Worm (Caenorhabditis elegans) whole organism, late embryonic: ENCODE measurements around the gene ftt-2.
A peak's percentile ranks its signal among the peaks of the same experiment; 100 is the strongest.

ENCODE experiments used
- F13H6.1 ChIP-seq: sonication (generic microtip); optimal IDR thresholded peaks from 2 replicates; lab custom pipeline; 2016; ENCODE audit warnings: missing genetic modification characterization, missing compliant biosample characterization
- K02D7.2 ChIP-seq: sonication (generic microtip); optimal IDR thresholded peaks from 2 replicates; lab custom pipeline; 2017; ENCODE audit warnings: mild to moderate bottlenecking, missing genetic modification characterization, missing compliant biosample characterization
- ahr-1 ChIP-seq: sonication (generic microtip); optimal IDR thresholded peaks from 2 replicates; lab custom pipeline; 2016; ENCODE audit warnings: missing genetic modification characterization, missing compliant biosample characterization
- ama-1 ChIP-seq: fragments of 150-350 bp; optimal IDR thresholded peaks from 2 replicates; lab custom pipeline; 2014
- ceh-14 ChIP-seq: sonication (generic microtip); optimal IDR thresholded peaks from 2 replicates; lab custom pipeline; 2016; ENCODE audit warnings: missing genotype, missing genetic modification characterization, missing compliant biosample characterization
- ceh-2 ChIP-seq: sonication (generic microtip); optimal IDR thresholded peaks from 2 replicates; lab custom pipeline; 2016; ENCODE audit warnings: missing genotype, missing genetic modification characterization, missing compliant biosample characterization
- ceh-24 ChIP-seq: sonication (generic microtip); optimal IDR thresholded peaks from 2 replicates; lab custom pipeline; 2016; ENCODE audit warnings: mild to moderate bottlenecking, missing genetic modification characterization, missing compliant biosample characterization
- ceh-31 ChIP-seq: sonication (generic microtip); optimal IDR thresholded peaks from 2 replicates; lab custom pipeline; 2016; ENCODE audit warnings: missing genetic modification characterization, missing compliant biosample characterization
- ceh-34 ChIP-seq: sonication (generic microtip); optimal IDR thresholded peaks from 2 replicates; lab custom pipeline; 2016; ENCODE audit warnings: mild to moderate bottlenecking, missing genetic modification characterization, missing compliant biosample characterization
- ceh-6 ChIP-seq: fragments of 200-800 bp; sonication (Bioruptor generic); optimal IDR thresholded peaks from 2 replicates; lab custom pipeline; 2018; ENCODE audit warnings: mild to moderate bottlenecking, missing genetic modification characterization, missing compliant biosample characterization
- elt-2 ChIP-seq: sonication (generic microtip); optimal IDR thresholded peaks from 2 replicates; lab custom pipeline; 2016; ENCODE audit warnings: missing genetic modification reagents, missing genetic modification characterization, missing compliant biosample characterization
- fax-1 ChIP-seq: sonication (generic microtip); optimal IDR thresholded peaks from 2 replicates; lab custom pipeline; 2016; ENCODE audit warnings: missing genotype, missing genetic modification characterization, missing compliant biosample characterization
- fkh-6 ChIP-seq: sonication (generic microtip); optimal IDR thresholded peaks from 2 replicates; lab custom pipeline; 2016; ENCODE audit warnings: missing genetic modification characterization, missing compliant biosample characterization
- hlh-13 ChIP-seq: fragments of 200-800 bp; sonication (Bioruptor generic); optimal IDR thresholded peaks from 2 replicates; lab custom pipeline; 2018; ENCODE audit warnings: mild to moderate bottlenecking, missing genetic modification characterization, missing compliant biosample characterization
- hlh-8 ChIP-seq: sonication (generic microtip); optimal IDR thresholded peaks from 2 replicates; lab custom pipeline; 2016; ENCODE audit warnings: missing genotype, missing genetic modification characterization, missing compliant biosample characterization
- lin-11 ChIP-seq: fragments of 200-800 bp; sonication (Bioruptor generic); optimal IDR thresholded peaks from 2 replicates; lab custom pipeline; 2018; ENCODE audit warnings: mild to moderate bottlenecking, missing genetic modification characterization, missing compliant biosample characterization
- madf-2 ChIP-seq: sonication (generic microtip); optimal IDR thresholded peaks from 2 replicates; lab custom pipeline; 2017; ENCODE audit warnings: missing genetic modification characterization, missing compliant biosample characterization
- mec-3 ChIP-seq: sonication (generic microtip); optimal IDR thresholded peaks from 2 replicates; lab custom pipeline; 2016; ENCODE audit warnings: borderline replicate concordance, missing genetic modification characterization, missing compliant biosample characterization
- nfya-1 ChIP-seq: sonication (generic microtip); optimal IDR thresholded peaks from 2 replicates; lab custom pipeline; 2017; ENCODE audit warnings: missing genetic modification characterization, mild to moderate bottlenecking, missing compliant biosample characterization, antibody characterized with exemption, moderate library complexity
- nhr-11 ChIP-seq: fragments of 150-350 bp; optimal IDR thresholded peaks from 2 replicates; lab custom pipeline; 2014; ENCODE audit warnings: missing biosample characterization, missing genetic modification characterization
- nhr-232 ChIP-seq: sonication (generic microtip); optimal IDR thresholded peaks from 2 replicates; lab custom pipeline; 2016; ENCODE audit warnings: missing genetic modification characterization, missing compliant biosample characterization
- odd-2 ChIP-seq: sonication (generic microtip); optimal IDR thresholded peaks from 2 replicates; lab custom pipeline; 2017; ENCODE audit warnings: antibody characterized with exemption, mild to moderate bottlenecking, missing genetic modification characterization, missing compliant biosample characterization
- pag-3 ChIP-seq: sonication (generic microtip); optimal IDR thresholded peaks from 2 replicates; lab custom pipeline; 2016; ENCODE audit warnings: missing compliant biosample characterization, missing genetic modification characterization, borderline replicate concordance
- pha-2 ChIP-seq: sonication (generic microtip); optimal IDR thresholded peaks from 2 replicates; lab custom pipeline; 2017; ENCODE audit warnings: mild to moderate bottlenecking, missing genetic modification characterization, missing compliant biosample characterization
- pqm-1 ChIP-seq: sonication (generic microtip); optimal IDR thresholded peaks from 2 replicates; lab custom pipeline; 2016; ENCODE audit warnings: missing genetic modification characterization, missing compliant biosample characterization
- pros-1 ChIP-seq: fragments of 150-350 bp; optimal IDR thresholded peaks from 2 replicates; lab custom pipeline; 2014; ENCODE audit warnings: missing biosample characterization, missing genetic modification reagents, missing genetic modification characterization
- ref-2 ChIP-seq: sonication (generic microtip); optimal IDR thresholded peaks from 2 replicates; lab custom pipeline; 2016; ENCODE audit warnings: missing genetic modification characterization, missing compliant biosample characterization
- sox-2 ChIP-seq: fragments of 200-800 bp; sonication (Bioruptor generic); IDR thresholded peaks from 2 replicates; pipeline ENCODE4 v1.3.6; 2022; ENCODE audit warnings: missing genetic modification reagents, missing genetic modification characterization, missing compliant biosample characterization
- sox-4 ChIP-seq: sonication (generic microtip); optimal IDR thresholded peaks from 2 replicates; lab custom pipeline; 2017; ENCODE audit warnings: mild to moderate bottlenecking, missing genetic modification characterization, inconsistent platforms, missing compliant biosample characterization
- unc-42 ChIP-seq: sonication (generic microtip); optimal IDR thresholded peaks from 2 replicates; lab custom pipeline; 2016; ENCODE audit warnings: missing genotype, missing genetic modification characterization, missing compliant biosample characterization
- unc-86 ChIP-seq: sonication (generic microtip); optimal IDR thresholded peaks from 2 replicates; lab custom pipeline; 2016; ENCODE audit warnings: missing genetic modification characterization, missing compliant biosample characterization
- ztf-16 ChIP-seq: sonication (generic microtip); optimal IDR thresholded peaks from 2 replicates; lab custom pipeline; 2017; ENCODE audit warnings: missing genetic modification characterization, missing compliant biosample characterization

The ftt-2 gene

DNA sequence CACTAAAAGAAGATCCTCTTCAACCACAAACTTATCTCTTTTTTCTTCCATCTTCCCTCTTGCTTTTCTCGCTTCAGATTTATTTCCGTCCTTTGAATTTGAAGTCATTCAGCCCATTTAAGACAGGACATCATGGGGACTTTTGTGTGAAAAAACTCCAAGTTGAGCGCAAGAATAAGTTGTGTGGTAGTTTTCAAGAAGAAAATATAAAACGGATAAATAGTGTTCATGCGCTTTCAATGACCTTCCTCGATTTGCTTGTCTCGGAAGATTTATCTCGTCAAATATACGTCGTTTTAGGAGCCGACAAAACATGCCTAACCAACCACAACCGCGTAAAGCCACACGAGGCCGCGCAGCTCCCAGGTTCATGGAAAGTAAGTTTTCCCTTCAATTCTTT lies 26.9 kb upstream of the ftt-2 start, which contains the start of gene sto-6:
Gene sto-6 (plus strand): TSS at position 301 of the 400 bp plus-strand sequence.
- TF ChIP-seq K02D7.2 (no peak), lin-11 (tag; lab: Kevin White, UChicago) (no peak), ceh-2 (no peak)

DNA sequence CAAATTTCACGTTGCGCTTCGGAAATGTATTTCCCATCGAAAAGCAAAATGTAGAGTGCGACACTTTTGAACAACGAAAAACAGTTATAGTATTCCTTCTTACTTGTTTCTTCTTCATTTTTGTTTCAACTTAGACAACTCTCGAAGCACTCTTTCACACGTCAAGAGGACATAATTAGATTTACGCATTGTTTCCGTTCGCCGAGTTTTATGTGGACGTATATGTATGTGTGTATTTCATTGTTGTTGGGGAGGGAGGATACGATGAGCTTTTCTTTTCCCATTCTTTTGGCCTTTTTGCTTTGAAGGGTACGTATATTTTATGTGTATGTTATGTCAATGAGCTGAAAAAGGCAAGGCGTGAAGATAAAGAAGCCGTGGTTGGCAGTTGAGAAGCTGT lies 25.3 kb upstream of the ftt-2 start:
- TF ChIP-seq nhr-11 (tag; lab: Kevin White, UChicago) (no peak), ceh-34 (tag; lab: Kevin White, UChicago) (peak; percentile 54), unc-42 (tag; lab: Kevin White, UChicago) (peak; percentile 79), ceh-6 (GFP tag; lab: Kevin White, UChicago) (no peak), hlh-8 (tag; lab: Kevin White, UChicago) (no peak)

- TF ChIP-seq elt-2 (tag; lab: Kevin White, UChicago) (peak; percentile 53), ref-2 (no peak)
Measured at ce11 chrX:11628580-11628979, 23.4 kb upstream of the ftt-2 start, which contains the start of gene spp-30. spp-30 (minus strand) TSS chrX:11628680.

DNA sequence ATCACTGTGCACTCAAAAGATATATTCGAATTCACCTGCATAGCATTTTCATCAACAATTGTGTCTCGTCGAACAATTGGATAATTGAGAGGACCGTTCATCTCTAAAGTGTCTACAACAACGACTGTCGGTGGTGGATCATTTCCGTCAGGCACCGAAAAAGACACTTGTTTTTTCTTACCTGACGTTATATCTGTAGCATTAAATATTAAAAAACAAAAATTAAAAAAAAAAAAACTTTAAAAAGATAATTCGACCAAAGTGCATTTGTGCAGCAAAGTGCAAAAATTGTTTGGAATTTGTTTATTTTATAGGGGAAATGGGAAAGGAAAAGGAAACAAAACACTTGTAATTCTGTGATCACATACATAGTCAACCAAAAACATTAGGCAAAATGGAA lies 21.8 kb upstream of the ftt-2 start, which contains the start of gene twk-44:
Gene twk-44 (minus strand): TSS at position 101 of the 400 bp plus-strand sequence.
- TF ChIP-seq pha-2 (tag; lab: Kevin White, UChicago) = no peak
- TF ChIP-seq ama-1 (lab: Kevin White, UChicago) = no peak
- no peak for TF ChIP-seq ceh-34 (tag; lab: Kevin White, UChicago)
- TF ChIP-seq pag-3 = no peak
- no peak for TF ChIP-seq ahr-1
- no peak for TF ChIP-seq ceh-24 (tag; lab: Kevin White, UChicago)
- no peak for TF ChIP-seq ceh-2
- no peak for TF ChIP-seq ztf-16 (tag; lab: Kevin White, UChicago)
- no peak for TF ChIP-seq sox-2 (GFP tag; lab: Robert Waterston, UW)
- TF ChIP-seq hlh-13 = no peak
- TF ChIP-seq fkh-6 (tag; lab: Kevin White, UChicago) = no peak
- TF ChIP-seq, all 69 proteins: peak for 0

DNA sequence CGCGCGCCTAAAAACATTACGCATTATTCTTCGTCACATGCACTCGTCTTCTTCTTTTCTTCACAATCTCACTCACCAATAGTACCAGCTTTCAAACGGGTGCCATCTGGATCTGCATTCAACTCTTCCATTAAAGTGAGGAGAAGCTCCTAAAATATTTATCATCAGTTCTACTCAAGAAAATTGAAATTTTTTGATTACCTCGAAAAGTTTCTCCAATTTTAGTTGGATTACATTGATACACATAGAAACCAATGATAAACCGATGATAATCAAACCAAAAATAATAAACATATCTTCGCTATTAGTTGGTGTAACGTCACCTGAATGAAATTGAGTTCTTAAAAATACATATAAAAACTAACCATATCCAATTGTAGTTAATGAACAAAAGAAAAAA lies 19.4 kb upstream of the ftt-2 start:
- no peak for TF ChIP-seq madf-2 (tag; lab: Kevin White, UChicago)
- no peak for TF ChIP-seq ceh-14
- TF ChIP-seq odd-2 (tag; lab: Kevin White, UChicago) = no peak
- TF ChIP-seq pqm-1 (tag; lab: Kevin White, UChicago) = no peak
- TF ChIP-seq fax-1 (tag; lab: Kevin White, UChicago) = no peak
- TF ChIP-seq, all 69 proteins: peak for 0

- TF ChIP-seq pros-1 (tag; lab: Kevin White, UChicago) = no peak
- TF ChIP-seq nfya-1 (tag; lab: Kevin White, UChicago) = no peak
- TF ChIP-seq hlh-8 (tag; lab: Kevin White, UChicago) = no peak
- no peak for TF ChIP-seq nhr-232 (tag; lab: Kevin White, UChicago)
- no peak for TF ChIP-seq ceh-31 (tag; lab: Kevin White, UChicago)
- TF ChIP-seq ceh-24 (tag; lab: Kevin White, UChicago) = no peak
- TF ChIP-seq unc-86 (tag; lab: Kevin White, UChicago) = no peak
- TF ChIP-seq lin-11 (tag; lab: Kevin White, UChicago) = no peak
- TF ChIP-seq fkh-6 (tag; lab: Kevin White, UChicago) = no peak
- TF ChIP-seq K02D7.2 = no peak
- TF ChIP-seq F13H6.1 = no peak
- no peak for TF ChIP-seq ceh-6 (GFP tag; lab: Kevin White, UChicago)
- TF ChIP-seq mec-3 (tag; lab: Kevin White, UChicago) = no peak
- TF ChIP-seq sox-4 (tag; lab: Kevin White, UChicago) = no peak
Measured at ce11 chrX:11623442-11623841, 18.2 kb upstream of the ftt-2 start.
